Worm (Caenorhabditis elegans): ENCODE measurements around the gene T26C5.5.
A peak's percentile ranks its signal among the peaks of the same experiment; 100 is the strongest.

The T26C5.5 gene

DNA sequence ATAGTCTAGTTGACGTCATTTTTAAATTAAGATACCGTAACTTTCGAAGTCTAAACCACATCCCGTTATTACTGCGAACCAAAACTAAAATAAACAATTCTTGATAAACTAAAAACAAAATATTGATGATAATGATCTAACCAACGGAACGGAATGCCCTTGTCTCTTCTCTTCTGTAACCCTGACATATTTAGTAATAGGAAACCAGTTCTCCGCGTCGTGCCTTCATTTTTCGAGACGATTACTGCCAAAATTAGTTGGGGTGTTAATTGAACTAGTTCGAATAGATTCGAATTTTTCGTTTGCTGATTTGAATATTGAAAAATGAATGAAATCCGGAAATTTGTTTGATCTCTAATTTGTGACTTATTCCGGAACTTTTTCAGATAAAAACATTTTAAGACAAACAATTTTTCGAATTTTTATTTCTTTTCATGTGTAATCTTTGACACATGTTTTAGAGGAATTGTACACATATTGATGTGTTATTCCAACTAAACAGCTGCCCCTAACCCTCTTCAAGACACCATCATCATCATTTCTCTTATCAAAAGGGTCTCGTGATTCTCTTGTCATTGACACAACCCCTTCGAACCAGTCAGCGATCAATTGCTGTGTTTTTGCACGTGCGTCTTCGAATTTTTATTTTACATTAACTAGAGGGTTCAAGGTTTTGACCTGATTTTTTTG, 37.3 kb upstream of the T26C5.5 start (continued):
- TF ChIP-seq rnt-1 (tag; optimal IDR thresholded peaks at IDR 0.05), result peak; percentile 92
- TF ChIP-seq dsc-1 (tag; optimal IDR thresholded peaks at IDR 0.05), result peak; percentile 45
- no peak for TF ChIP-seq unc-30 (tag; optimal IDR thresholded peaks at IDR 0.05)
- no peak for TF ChIP-seq ceh-8 (GFP tag; optimal IDR thresholded peaks at IDR 0.05)
- no peak for TF ChIP-seq nhr-76 (tag; optimal IDR thresholded peaks at IDR 0.05)
- peak; percentile 48 for TF ChIP-seq ztf-4 (tag; optimal IDR thresholded peaks at IDR 0.05)

DNA sequence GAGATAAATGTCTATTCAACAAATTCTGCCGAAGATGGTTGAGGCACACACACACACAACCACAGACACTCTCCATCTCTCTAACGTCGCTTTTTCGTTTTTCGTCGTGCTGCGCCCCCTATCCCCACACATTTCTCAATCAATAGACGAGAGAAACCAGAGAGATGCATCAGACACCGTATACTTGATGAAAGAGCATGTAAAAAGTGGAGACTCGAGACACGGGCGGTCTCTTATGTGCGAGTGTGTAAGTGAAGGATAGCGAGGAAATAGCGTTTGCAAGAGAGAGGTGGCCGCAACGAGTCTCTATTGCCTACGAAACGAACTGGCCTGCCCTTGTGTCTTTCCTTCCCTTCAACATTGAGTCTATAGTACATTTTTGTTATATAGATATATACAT, 36.2 kb upstream of the T26C5.5 start:
- TF ChIP-seq ets-5 (GFP tag; IDR thresholded peaks at IDR 0.05) (no peak), efl-3 (GFP tag; optimal IDR thresholded peaks at IDR 0.05) (no peak), mdl-1 (tag; optimal IDR thresholded peaks at IDR 0.05) (peak in 1 of 2 experiments; percentile 90), nhr-84 (tag; optimal IDR thresholded peaks at IDR 0.05) (no peak), ceh-8 (GFP tag; optimal IDR thresholded peaks at IDR 0.05) (peak; percentile 56), unc-130 (tag; optimal IDR thresholded peaks at IDR 0.05) (peak; percentile 66), alr-1 (tag; optimal IDR thresholded peaks at IDR 0.05; ENCODE audit: borderline replicate concordance) (no peak), tlp-1 (tag; optimal IDR thresholded peaks at IDR 0.05) (no peak), lin-15B (tag; optimal IDR thresholded peaks at IDR 0.05) (no peak), skn-1 (tag; optimal IDR thresholded peaks at IDR 0.05) (peak; percentile 72), isw-1 (GFP tag; IDR thresholded peaks at IDR 0.05) (peak; percentile 62), nhr-28 (tag; optimal IDR thresholded peaks at IDR 0.05) (peak; percentile 8), Y116A8C.19 (tag; optimal IDR thresholded peaks at IDR 0.05; ENCODE audit: borderline replicate concordance) (no peak), nhr-76 (tag; optimal IDR thresholded peaks at IDR 0.05) (no peak), fkh-8 (tag; optimal IDR thresholded peaks at IDR 0.05) (peak; percentile 95), ztf-4 (tag; optimal IDR thresholded peaks at IDR 0.05) (peak; percentile 92), hlh-17 (GFP tag; optimal IDR thresholded peaks at IDR 0.05; ENCODE audit: borderline replicate concordance) (no peak), C04F5.9 (tag; optimal IDR thresholded peaks at IDR 0.05) (peak; percentile 44), hlh-4 (tag; optimal IDR thresholded peaks at IDR 0.05) (no peak), nhr-47 (tag; optimal IDR thresholded peaks at IDR 0.05) (peak; percentile 92), sup-37 (GFP tag; optimal IDR thresholded peaks at IDR 0.05) (peak; percentile 62), ztf-11 (tag; optimal IDR thresholded peaks at IDR 0.05) (peak in 1 of 2 experiments; percentile 73), elt-3 (tag; optimal IDR thresholded peaks at IDR 0.05) (peak in 4 of 6 experiments; percentile 48 to 78 (median 58)), grh-1 (GFP tag; IDR thresholded peaks at IDR 0.05) (peak; percentile 70), efl-1 (optimal IDR thresholded peaks at IDR 0.05) (peak; percentile 80 to 88), efl-1 (GFP tag; optimal IDR thresholded peaks at IDR 0.05 in 1 of 2) (peak; percentile 52 to 88), F16B12.6 (tag; optimal IDR thresholded peaks at IDR 0.05) (no peak), ces-1 (GFP tag; optimal IDR thresholded peaks at IDR 0.05) (no peak), ceh-82 (tag; optimal IDR thresholded peaks at IDR 0.05) (peak; percentile 60 to 92 (median 75)), swsn-7 (tag; optimal IDR thresholded peaks at IDR 0.05) (peak; percentile 94), lir-3 (tag; optimal IDR thresholded peaks at IDR 0.05; ENCODE audit: poor library complexity) (peak; percentile 77), fkh-4 (tag; optimal IDR thresholded peaks at IDR 0.05; ENCODE audit: borderline replicate concordance) (no peak), lin-13 (GFP tag; optimal IDR thresholded peaks at IDR 0.05) (peak; percentile 85), nhr-11 (tag; optimal IDR thresholded peaks at IDR 0.05) (peak; percentile 62), unc-62 (GFP tag; optimal IDR thresholded peaks at IDR 0.05) (peak; percentile 26), mep-1 (tag; optimal IDR thresholded peaks at IDR 0.05) (peak; percentile 90), mab-9 (GFP tag; IDR thresholded peaks at IDR 0.05) (peak; percentile 74; the same call in 1 of the 2 replicates), fos-1 (tag; optimal IDR thresholded peaks at IDR 0.05) (peak; percentile 72), nhr-77 (tag; optimal IDR thresholded peaks at IDR 0.05) (peak; percentile 94), lin-35 (GFP tag; optimal IDR thresholded peaks at IDR 0.05) (peak; percentile 83 to 87), mef-2 (tag; optimal IDR thresholded peaks at IDR 0.05) (peak; percentile 57), nhr-85 (tag) (peak; percentile 96), sox-4 (tag; optimal IDR thresholded peaks at IDR 0.05) (peak; percentile 52), nhr-12 (tag; optimal IDR thresholded peaks at IDR 0.05) (no peak), egl-13 (tag; optimal IDR thresholded peaks at IDR 0.05) (peak; percentile 46), hpl-2 (GFP tag; optimal IDR thresholded peaks at IDR 0.05) (peak; percentile 61), xbp-1 (tag; optimal IDR thresholded peaks at IDR 0.05) (peak; percentile 88)

All from whole organism, L1 larva.